Worm (Caenorhabditis elegans) whole organism, L2 larva: Measurements from ENCODE around the gene T14B4.8.

Source experiments
- C34F6.9 ChIP-seq: fragments of 150-350 bp; optimal IDR thresholded peaks from 2 replicates; lab custom pipeline; 2014; ENCODE audit warnings: missing biosample characterization, missing genetic modification characterization
- F13H6.1 ChIP-seq: sonication (generic microtip); optimal IDR thresholded peaks from 2 replicates; lab custom pipeline; 2016; ENCODE audit warnings: missing genetic modification characterization, missing compliant biosample characterization
- R02D3.7 ChIP-seq: fragments of 150-350 bp; optimal IDR thresholded peaks from 2 replicates; lab custom pipeline; 2014; ENCODE audit warnings: missing biosample characterization, missing genetic modification characterization
- Y55F3AM.14 ChIP-seq: fragments of 200-800 bp; sonication (Bioruptor generic); optimal IDR thresholded peaks from 2 replicates; lab custom pipeline; 2018; ENCODE audit warnings: mild to moderate bottlenecking, missing genetic modification characterization, missing compliant biosample characterization
- ZK546.5 ChIP-seq: sonication (generic microtip); optimal IDR thresholded peaks from 2 replicates; lab custom pipeline; 2017; ENCODE audit warnings: missing biosample characterization, missing genetic modification characterization
- aly-2 ChIP-seq: fragments of 150-350 bp; optimal IDR thresholded peaks from 2 replicates; lab custom pipeline; 2014; ENCODE audit warnings: missing biosample characterization, missing genetic modification characterization
- ama-1 ChIP-seq: fragments of 150-350 bp; optimal IDR thresholded peaks from 2 replicates; lab custom pipeline; 2018; ENCODE audit warnings: inconsistent platforms
- ceh-16 ChIP-seq: fragments of 150-350 bp; optimal IDR thresholded peaks from 2 replicates; lab custom pipeline; 2014; ENCODE audit warnings: missing biosample characterization, missing genetic modification characterization
- crh-2 ChIP-seq: sonication (generic microtip); optimal IDR thresholded peaks from 2 replicates; lab custom pipeline; 2017; ENCODE audit warnings: missing biosample characterization, missing genetic modification characterization
- dmd-4 ChIP-seq: sonication (generic microtip); optimal IDR thresholded peaks from 2 replicates; lab custom pipeline; 2017; ENCODE audit warnings: missing biosample characterization, missing genetic modification characterization
- egl-27 ChIP-seq: sonication (generic microtip); optimal IDR thresholded peaks from 3 replicates; lab custom pipeline; 2017; ENCODE audit warnings: missing biosample characterization, missing genetic modification reagents, missing genetic modification characterization
- fos-1 ChIP-seq: fragments of 150-350 bp; optimal IDR thresholded peaks from 2 replicates; lab custom pipeline; 2014; ENCODE audit warnings: missing biosample characterization, missing genetic modification characterization
- gmeb-1 ChIP-seq: fragments of 150-350 bp; optimal IDR thresholded peaks from 2 replicates; lab custom pipeline; 2014; ENCODE audit warnings: missing biosample characterization, missing genetic modification characterization
- lin-11 ChIP-seq: fragments of 150-350 bp; sonication (generic microtip); optimal IDR thresholded peaks from 2 replicates; lab custom pipeline; 2014; ENCODE audit warnings: missing biosample characterization, missing genetic modification characterization, inconsistent platforms, mixed read lengths
- lin-13 ChIP-seq: fragments of 150-350 bp; optimal IDR thresholded peaks from 2 replicates; lab custom pipeline; 2014; ENCODE audit warnings: missing biosample characterization, missing genetic modification reagents, missing genetic modification characterization
- lsy-2 ChIP-seq, 2 experiments: fragments of 150-350 bp in 1 of 2; sonication (generic microtip) in 1 of 2; optimal IDR thresholded peaks; 2 replicates each; lab custom pipeline; 2014 to 2017; ENCODE audit warnings: missing biosample characterization in 2 of 2, missing genetic modification characterization in 2 of 2
- mab-5 ChIP-seq: fragments of 150-350 bp; optimal IDR thresholded peaks from 2 replicates; lab custom pipeline; 2014; ENCODE audit warnings: missing biosample characterization, missing genetic modification characterization
- mbf-1 ChIP-seq: sonication (generic microtip); optimal IDR thresholded peaks from 2 replicates; lab custom pipeline; 2017; ENCODE audit warnings: missing biosample characterization, missing genetic modification characterization
- mdl-1 ChIP-seq, 2 experiments: fragments of 150-350 bp in 1 of 2; sonication (generic microtip) in 1 of 2; optimal IDR thresholded peaks; 2 replicates each; lab custom pipeline; 2017; ENCODE audit warnings: missing biosample characterization in 2 of 2, missing genetic modification characterization in 2 of 2
- nhr-10 ChIP-seq: sonication (generic microtip); optimal IDR thresholded peaks from 2 replicates; lab custom pipeline; 2017; ENCODE audit warnings: missing biosample characterization, missing genetic modification characterization
- nhr-11 ChIP-seq: fragments of 150-350 bp; optimal IDR thresholded peaks from 2 replicates; lab custom pipeline; 2014; ENCODE audit warnings: missing biosample characterization, missing genetic modification characterization
- nhr-12 ChIP-seq: fragments of 150-350 bp; optimal IDR thresholded peaks from 2 replicates; lab custom pipeline; 2014; ENCODE audit warnings: missing biosample characterization, missing genetic modification characterization
- nhr-129 ChIP-seq: fragments of 150-350 bp; optimal IDR thresholded peaks from 2 replicates; lab custom pipeline; 2014; ENCODE audit warnings: missing biosample characterization, missing genetic modification characterization
- nhr-21 ChIP-seq: fragments of 150-350 bp; optimal IDR thresholded peaks from 2 replicates; lab custom pipeline; 2014; ENCODE audit warnings: missing biosample characterization, missing genetic modification characterization
- nhr-23 ChIP-seq: fragments of 150-350 bp; optimal IDR thresholded peaks from 2 replicates; lab custom pipeline; 2014; ENCODE audit warnings: missing biosample characterization, missing genetic modification reagents, missing genetic modification characterization
- nhr-237 ChIP-seq: fragments of 150-350 bp; optimal IDR thresholded peaks from 2 replicates; lab custom pipeline; 2014; ENCODE audit warnings: missing biosample characterization, missing genetic modification characterization
- nhr-25 ChIP-seq: fragments of 150-350 bp; sonication (generic microtip); optimal IDR thresholded peaks from 3 replicates; lab custom pipeline; 2014; ENCODE audit warnings: missing biosample characterization, missing genetic modification characterization
- nhr-6 ChIP-seq: fragments of 150-350 bp; optimal IDR thresholded peaks from 2 replicates; lab custom pipeline; 2014; ENCODE audit warnings: missing biosample characterization, missing genetic modification characterization
- nhr-77 ChIP-seq: fragments of 150-350 bp; optimal IDR thresholded peaks from 2 replicates; lab custom pipeline; 2014; ENCODE audit warnings: missing biosample characterization, missing genetic modification characterization
- peb-1 ChIP-seq: fragments of 150-350 bp; optimal IDR thresholded peaks from 2 replicates; lab custom pipeline; 2014; ENCODE audit warnings: missing biosample characterization, missing genetic modification characterization
- sma-3 ChIP-seq: sonication (generic microtip); optimal IDR thresholded peaks from 2 replicates; lab custom pipeline; 2016; ENCODE audit warnings: missing genetic modification reagents, missing genetic modification characterization, missing compliant biosample characterization
- sma-9 ChIP-seq, 2 experiments: fragments of 150-350 bp in 1 of 2; sonication (generic microtip) in 1 of 2; optimal IDR thresholded peaks; 2 replicates each; lab custom pipeline; 2014 to 2016; ENCODE audit warnings: missing genetic modification characterization in 2 of 2, mild to moderate bottlenecking in 1 of 2, missing biosample characterization in 1 of 2, missing compliant biosample characterization in 1 of 2, missing genetic modification reagents in 1 of 2, moderate library complexity in 1 of 2
- snpc-4 ChIP-seq: fragments of 150-350 bp; optimal IDR thresholded peaks from 2 replicates; lab custom pipeline; 2014; ENCODE audit warnings: missing biosample characterization, missing genetic modification characterization
- unc-62 ChIP-seq: fragments of 150-350 bp; optimal IDR thresholded peaks from 2 replicates; lab custom pipeline; 2014; ENCODE audit warnings: missing biosample characterization, missing genetic modification reagents, missing genetic modification characterization
- zag-1 ChIP-seq: fragments of 150-350 bp; optimal IDR thresholded peaks from 2 replicates; lab custom pipeline; 2014; ENCODE audit warnings: missing biosample characterization, missing genetic modification characterization
- ztf-1 ChIP-seq: fragments of 200-800 bp; sonication (Bioruptor generic); conservative IDR thresholded peaks from 2 replicates; pipeline ENCODE4 v1.3.6; 2022; ENCODE audit warnings: missing genetic modification characterization, missing compliant biosample characterization
- ztf-11 ChIP-seq: sonication (generic microtip); optimal IDR thresholded peaks from 2 replicates; lab custom pipeline; 2017; ENCODE audit warnings: missing biosample characterization, missing genetic modification characterization
- ztf-4 ChIP-seq: fragments of 150-350 bp; optimal IDR thresholded peaks from 2 replicates; lab custom pipeline; 2014; ENCODE audit warnings: missing biosample characterization, missing genetic modification characterization

Gene T14B4.8

DNA sequence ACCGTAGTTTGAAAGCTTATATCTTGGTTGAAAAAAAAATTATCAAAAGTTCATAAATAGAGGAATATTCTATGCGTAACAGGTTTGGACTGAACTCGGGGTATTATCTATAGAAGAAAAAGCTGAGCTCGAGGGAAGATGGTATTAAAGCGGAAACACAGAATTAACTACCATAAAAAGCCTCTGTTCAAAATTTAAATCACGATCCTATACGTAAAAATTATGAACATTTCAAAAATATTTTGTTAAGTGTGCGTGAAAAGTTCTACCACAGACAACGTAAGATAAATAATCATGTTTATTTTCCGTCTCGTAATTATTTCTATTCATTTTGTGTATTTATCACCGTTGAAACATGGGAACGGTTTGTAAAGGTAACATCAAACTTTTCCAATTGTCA, 17.2 kb upstream of the T14B4.8 start, which contains the start of gene F41G3.5:
TSS of gene F41G3.5 (plus strand) at position 301 of the 400 bp plus-strand sequence.
- TF ChIP-seq lin-11 (tag; lab: Kevin White, UChicago) = no peak
- TF ChIP-seq ZK546.5 (tag; lab: Kevin White, UChicago) = no peak
- TF ChIP-seq F13H6.1 (tag; lab: Kevin White, UChicago) = no peak
- no peak for TF ChIP-seq peb-1 (tag; lab: Kevin White, UChicago)
- no peak for TF ChIP-seq R02D3.7
- TF ChIP-seq nhr-237 = no peak

DNA sequence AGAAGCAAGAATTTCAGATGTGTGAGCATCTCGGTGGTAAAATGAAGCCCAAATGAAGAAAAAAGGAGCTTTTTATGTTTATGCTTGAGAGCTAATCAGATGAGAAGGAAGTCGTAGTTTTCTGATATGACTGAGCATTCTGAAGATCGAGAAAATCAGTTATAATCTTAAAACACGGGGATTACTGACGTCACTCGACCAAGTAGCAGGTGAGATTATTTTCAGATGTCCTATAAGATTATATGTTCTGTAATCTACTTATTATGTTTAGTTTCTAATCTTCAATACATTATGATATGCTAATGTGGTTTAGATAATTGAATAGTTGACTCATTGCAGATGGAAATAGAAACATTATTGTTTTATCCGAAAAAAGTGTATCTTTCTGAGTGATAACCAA, 16.6 kb upstream of the T14B4.8 start, which contains the start of gene ins-14:
TSS of gene ins-14 (minus strand) at position 32 of the 400 bp plus-strand sequence.
- TF ChIP-seq R02D3.7 = no peak
- TF ChIP-seq aly-2 = no peak
- peak; percentile 33 for TF ChIP-seq sma-9 (GFP tag; optimal IDR thresholded peaks at IDR 0.05; lab: Kevin White, UChicago)
- TF ChIP-seq sma-9 (tag; optimal IDR thresholded peaks at IDR 0.05; lab: Kevin White, UChicago) = no peak

DNA sequence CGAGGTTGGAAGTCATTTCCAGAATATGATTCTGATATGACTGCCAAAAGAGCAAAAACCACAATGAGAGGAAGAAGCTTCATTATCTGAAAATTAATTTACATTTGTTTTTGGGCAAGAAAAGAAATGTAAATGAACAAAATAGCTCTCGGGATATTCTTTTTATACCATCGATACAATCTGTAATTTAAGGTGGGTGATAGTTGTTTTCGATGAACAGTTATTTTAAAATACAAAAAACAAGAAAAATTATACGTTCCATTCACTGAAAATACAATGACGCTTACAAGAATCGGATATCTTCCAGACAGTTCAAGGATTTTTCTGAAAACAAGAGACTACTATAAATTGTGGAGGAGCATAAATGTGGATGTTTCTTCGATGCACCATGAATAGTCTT, 15.5 kb upstream of the T14B4.8 start, which contains the start of gene ins-15:
TSS of gene ins-15 (minus strand) at position 101 of the 400 bp plus-strand sequence.
- TF ChIP-seq gmeb-1 (tag; lab: Kevin White, UChicago) (no peak), dmd-4 (tag; lab: Kevin White, UChicago) (no peak), nhr-12 (tag; lab: Kevin White, UChicago) (no peak), ztf-1 (GFP tag; lab: Robert Waterston, UW) (no peak), lin-13 (no peak), ceh-16 (tag; lab: Kevin White, UChicago) (no peak), ztf-11 (tag; lab: Kevin White, UChicago) (no peak), sma-9 (GFP tag; optimal IDR thresholded peaks at IDR 0.05; lab: Kevin White, UChicago) (no peak), sma-9 (tag; optimal IDR thresholded peaks at IDR 0.05; lab: Kevin White, UChicago) (no peak), nhr-10 (tag; lab: Kevin White, UChicago) (no peak), R02D3.7 (no peak), lin-11 (tag; lab: Kevin White, UChicago) (no peak), Y55F3AM.14 (GFP tag; lab: Kevin White, UChicago) (no peak), mbf-1 (no peak), nhr-237 (no peak)

DNA sequence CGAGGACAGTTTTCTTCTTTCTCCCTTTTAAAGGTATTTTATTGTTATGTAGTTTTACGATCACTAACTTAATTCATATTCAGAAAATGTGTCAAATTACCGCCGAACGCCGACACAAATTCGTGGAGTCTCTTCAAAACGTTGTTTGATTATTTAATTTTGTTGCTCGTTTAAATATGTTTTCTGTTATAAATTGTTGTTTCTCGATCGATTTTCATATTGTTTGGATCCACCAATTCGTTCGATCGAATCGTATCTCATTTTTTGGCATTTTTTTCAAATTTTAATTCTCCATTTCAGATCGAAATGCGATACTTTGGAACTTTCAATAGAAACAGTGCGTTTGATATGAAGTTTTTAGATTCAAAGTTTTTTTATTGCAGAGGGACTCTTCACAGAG, 13.4 kb upstream of the T14B4.8 start, which contains the start of gene F41G3.6:
TSS of gene F41G3.6 (plus strand) at position 301 of the 400 bp plus-strand sequence.
- TF ChIP-seq aly-2 (no peak), unc-62 (GFP tag; lab: Kevin White, UChicago) (no peak), gmeb-1 (tag; lab: Kevin White, UChicago) (no peak), ama-1 (lab: Kevin White, UChicago) (no peak), nhr-21 (no peak), Y55F3AM.14 (GFP tag; lab: Kevin White, UChicago) (no peak), ztf-4 (tag; lab: Kevin White, UChicago) (no peak), crh-2 (tag; lab: Kevin White, UChicago) (no peak), nhr-11 (no peak), egl-27 (tag; lab: Kevin White, UChicago) (no peak), mab-5 (tag; lab: Kevin White, UChicago) (no peak), ztf-11 (tag; lab: Kevin White, UChicago) (no peak), fos-1 (tag; lab: Kevin White, UChicago) (no peak), snpc-4 (tag; lab: Kevin White, UChicago) (no peak), nhr-77 (tag; lab: Kevin White, UChicago) (no peak), nhr-23 (tag; lab: Kevin White, UChicago) (no peak), R02D3.7 (no peak), mdl-1 (tag; optimal IDR thresholded peaks at IDR 0.05; lab: Kevin White, UChicago) (no peak), nhr-25 (tag; lab: Kevin White, UChicago) (no peak), ztf-1 (GFP tag; lab: Robert Waterston, UW) (no peak)
- TF ChIP-seq, all 48 proteins: peak for 0

DNA sequence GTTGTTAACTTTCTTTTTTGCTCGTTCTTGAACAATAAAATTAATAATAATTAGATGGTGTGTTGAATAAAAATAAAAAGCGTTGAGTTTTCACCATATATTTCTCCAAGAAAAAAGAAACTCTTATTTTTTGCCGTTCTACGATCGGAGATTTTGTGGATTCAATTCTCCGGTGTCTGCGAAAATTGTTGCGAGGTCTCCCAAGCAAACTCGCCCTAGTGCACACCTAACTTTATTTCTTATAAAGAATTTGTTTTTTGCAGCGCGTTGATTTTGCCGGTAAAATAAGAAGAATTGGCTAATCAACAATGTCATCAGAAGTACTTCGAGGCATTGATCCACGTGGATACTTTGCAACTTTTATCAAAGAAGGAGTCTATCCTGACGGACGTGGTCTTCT, 12.2 kb upstream of the T14B4.8 start, which contains the start of gene exos-8:
TSS of gene exos-8 (plus strand) at position 264 of the 400 bp plus-strand sequence.
- TF ChIP-seq F13H6.1 (tag; lab: Kevin White, UChicago) (peak; percentile 20), sma-3 (GFP tag; lab: Kevin White, UChicago) (peak; percentile 57), ztf-11 (tag; lab: Kevin White, UChicago) (no peak), nhr-129 (peak; percentile 65), fos-1 (tag; lab: Kevin White, UChicago) (peak; percentile 32), nhr-6 (tag; lab: Kevin White, UChicago) (no peak), nhr-23 (tag; lab: Kevin White, UChicago) (no peak), lsy-2 (tag; optimal IDR thresholded peaks at IDR 0.05; lab: Kevin White, UChicago) (peak in 1 of 2 experiments; percentile 71), zag-1 (tag; lab: Kevin White, UChicago) (peak; percentile 7), lin-13 (peak; percentile 54), C34F6.9 (tag; lab: Kevin White, UChicago) (peak; percentile 68), crh-2 (tag; lab: Kevin White, UChicago) (peak; percentile 48), nhr-21 (peak; percentile 13), sma-9 (GFP tag; optimal IDR thresholded peaks at IDR 0.05; lab: Kevin White, UChicago) (peak; percentile 33), sma-9 (tag; optimal IDR thresholded peaks at IDR 0.05; lab: Kevin White, UChicago) (no peak)
